Fruit fly (Drosophila melanogaster) whole organism, prepupa: ENCODE measurements around the gene Cyp4ac2.

Source experiments
- CG10631 ChIP-seq: fragments of 200-800 bp; sonication (Bioruptor generic); optimal IDR thresholded peaks from 2 replicates; lab custom pipeline; 2016; ENCODE audit warnings: missing biosample characterization, missing genetic modification characterization
- CG11902 ChIP-seq: fragments of 200-800 bp; sonication (Bioruptor generic); optimal IDR thresholded peaks from 3 replicates; lab custom pipeline; 2016; ENCODE audit warnings: missing biosample characterization, missing genetic modification characterization
- Met ChIP-seq: fragments of 200-800 bp; sonication (Bioruptor generic); optimal IDR thresholded peaks from 3 replicates; lab custom pipeline; 2016; ENCODE audit warnings: missing biosample characterization, missing genetic modification characterization
- cyc ChIP-seq: fragments of 200-800 bp; sonication (Bioruptor generic); optimal IDR thresholded peaks from 3 replicates; lab custom pipeline; 2016; ENCODE audit warnings: missing biosample characterization, missing genetic modification characterization
- esn ChIP-seq: fragments of 200-800 bp; sonication (Bioruptor generic); optimal IDR thresholded peaks from 2 replicates; lab custom pipeline; 2016; ENCODE audit warnings: missing biosample characterization, mild to moderate bottlenecking, missing genetic modification characterization, moderate library complexity
- fd85E ChIP-seq: fragments of 200-800 bp; sonication (Bioruptor generic); optimal IDR thresholded peaks from 3 replicates; lab custom pipeline; 2016; ENCODE audit warnings: missing biosample characterization, missing genetic modification characterization

dm6 chr2L:5230772-5231171 is 35.4 kb upstream of the Cyp4ac2 start:
- TF ChIP-seq esn, result no peak
- TF ChIP-seq cyc (GFP tag; lab: Kevin White, UChicago), result no peak
- TF ChIP-seq CG11902 (GFP tag; lab: Kevin White, UChicago), result no peak
- TF ChIP-seq CG10631 (GFP tag; lab: Kevin White, UChicago), result no peak
- no peak for TF ChIP-seq Met (GFP tag; lab: Kevin White, UChicago)
- TF ChIP-seq fd85E (GFP tag; lab: Kevin White, UChicago), result no peak
